Fruit fly (Drosophila melanogaster) whole organism, embryonic: ENCODE data around the gene Or94a.

ENCODE experiments used
- BEAF-32 ChIP-seq: fragments of 200-800 bp; sonication (Bioruptor generic); optimal IDR thresholded peaks from 3 replicates; lab custom pipeline; 2017; ENCODE audit warnings: missing biosample characterization, missing genetic modification characterization, mild to moderate bottlenecking, moderate library complexity, missing genetic modification reagents
- CG10321 ChIP-seq: fragments of 200-800 bp; sonication (Bioruptor generic); IDR thresholded peaks from 2 replicates; pipeline ENCODE4 v1.3.6; 2022; ENCODE audit warnings: missing biosample characterization, missing genetic modification characterization
- CG10366 ChIP-seq: fragments of 200-800 bp; sonication (Bioruptor generic); IDR thresholded peaks from 2 replicates; pipeline ENCODE4 v1.3.6; 2022; ENCODE audit warnings: missing biosample characterization, missing genetic modification characterization
- CG12104 ChIP-seq: fragments of 200-800 bp; sonication (Bioruptor generic); optimal IDR thresholded peaks from 3 replicates; lab custom pipeline; 2016; ENCODE audit warnings: missing biosample characterization, missing genetic modification characterization
- CG12769 ChIP-seq: fragments of 200-800 bp; sonication (Bioruptor generic); optimal IDR thresholded peaks from 2 replicates; lab custom pipeline; 2019; ENCODE audit warnings: missing biosample characterization, mild to moderate bottlenecking, missing genetic modification characterization, moderate library complexity
- CG17385 ChIP-seq: fragments of 200-800 bp; sonication (Bioruptor generic); optimal IDR thresholded peaks from 3 replicates; lab custom pipeline; 2018; ENCODE audit warnings: missing biosample characterization, mild to moderate bottlenecking, missing genetic modification characterization
- CG4282 ChIP-seq: fragments of 200-800 bp; sonication (Bioruptor generic); optimal IDR thresholded peaks from 2 replicates; lab custom pipeline; 2016; ENCODE audit warnings: missing biosample characterization, missing genetic modification characterization
- CG5180 ChIP-seq: fragments of 200-800 bp; sonication (Bioruptor generic); optimal IDR thresholded peaks from 3 replicates; lab custom pipeline; 2017; ENCODE audit warnings: missing biosample characterization, missing genetic modification characterization, mild to moderate bottlenecking, moderate library complexity, missing genetic modification reagents
- CG5953 ChIP-seq: fragments of 200-800 bp; sonication (Bioruptor generic); IDR thresholded peaks from 2 replicates; pipeline ENCODE4 v1.3.6; 2022; ENCODE audit warnings: missing biosample characterization, missing genetic modification characterization
- CG6272 ChIP-seq: fragments of 200-800 bp; sonication (Bioruptor generic); IDR thresholded peaks from 2 replicates; pipeline ENCODE4 v1.3.6; 2022; ENCODE audit warnings: missing biosample characterization, missing genetic modification characterization
- CG7357 ChIP-seq: fragments of 200-800 bp; sonication (Bioruptor generic); IDR thresholded peaks from 3 replicates; pipeline ENCODE4 v1.3.6; 2022; ENCODE audit warnings: missing biosample characterization, missing genetic modification characterization
- CG7963 ChIP-seq: fragments of 200-800 bp; sonication (Bioruptor generic); IDR thresholded peaks from 3 replicates; pipeline ENCODE4 v1.3.6; 2022; ENCODE audit warnings: missing biosample characterization, missing genetic modification characterization; ENCODE audit not compliant: partially characterized antibody
- D ChIP-seq, 2 experiments: fragments of 200-800 bp in 1 of 2; fragments of >200 bp in 1 of 2; sonication (Bioruptor generic) in 1 of 2; optimal IDR thresholded peaks; 2 replicates in 1 of 2; 3 replicates in 1 of 2; lab custom pipeline; 2017; ENCODE audit warnings: mild to moderate bottlenecking in 1 of 2, missing biosample characterization in 1 of 2, missing genetic modification characterization in 1 of 2, missing genetic modification reagents in 1 of 2
- Dip2 ChIP-seq: fragments of 200-800 bp; sonication (Bioruptor generic); IDR thresholded peaks from 2 replicates; pipeline ENCODE4 v1.3.6; 2022; ENCODE audit warnings: missing biosample characterization, missing genetic modification characterization
- Eip74EF ChIP-seq, 2 experiments: fragments of 200-800 bp in 1 of 2; fragments of >200 bp in 1 of 2; sonication (Bioruptor generic) in 1 of 2; optimal IDR thresholded peaks; 2 replicates each; lab custom pipeline; 2017 to 2019; ENCODE audit warnings: missing biosample characterization in 2 of 2, missing genetic modification characterization in 2 of 2, mild to moderate bottlenecking in 1 of 2, moderate library complexity in 1 of 2
- Ets97D ChIP-seq: fragments of 200-800 bp; sonication (Bioruptor generic); optimal IDR thresholded peaks from 3 replicates; lab custom pipeline; 2016; ENCODE audit warnings: missing biosample characterization, missing genetic modification characterization
- H2.0 ChIP-seq: fragments of 200-800 bp; sonication (Bioruptor generic); IDR thresholded peaks from 2 replicates; pipeline ENCODE4 v1.3.6; 2022; ENCODE audit warnings: missing biosample characterization, missing genetic modification characterization
- Hr78 ChIP-seq, 2 experiments: fragments of 200-800 bp in 1 of 2; fragments of >200 bp in 1 of 2; sonication (Bioruptor generic) in 1 of 2; optimal IDR thresholded peaks; 2 replicates each; lab custom pipeline; 2017 to 2019; ENCODE audit warnings: missing biosample characterization in 2 of 2, missing genetic modification characterization in 2 of 2, mild to moderate bottlenecking in 1 of 2, moderate library complexity in 1 of 2
- Lhr ChIP-seq: fragments of 200-800 bp; sonication (Bioruptor generic); optimal IDR thresholded peaks from 3 replicates; lab custom pipeline; 2017; ENCODE audit warnings: mild to moderate bottlenecking, missing biosample characterization, missing genetic modification reagents, missing genetic modification characterization
- Med ChIP-seq: fragments of 200-800 bp; sonication (Bioruptor generic); peaks from one replicate; lab custom pipeline; 2016; ENCODE audit warnings: missing biosample characterization, missing genetic modification characterization, mild to moderate bottlenecking, inconsistent platforms, moderate library complexity
- Myb ChIP-seq: fragments of 200-800 bp; sonication (Bioruptor generic); optimal IDR thresholded peaks from 2 replicates; lab custom pipeline; 2016; ENCODE audit warnings: missing biosample characterization, missing genetic modification characterization
- Opbp ChIP-seq: fragments of 200-800 bp; sonication (Bioruptor generic); IDR thresholded peaks from 3 replicates; pipeline ENCODE4 v1.3.6; 2022; ENCODE audit warnings: missing biosample characterization, missing genetic modification characterization; ENCODE audit not compliant: partially characterized antibody
- Pdp1 ChIP-seq, 2 experiments: fragments of 200-800 bp; sonication (Bioruptor generic); optimal IDR thresholded peaks; 3 replicates each; lab custom pipeline; 2016; ENCODE audit warnings: missing biosample characterization in 2 of 2, missing genetic modification characterization in 2 of 2, mild to moderate bottlenecking in 1 of 2, moderate library complexity in 1 of 2
- Rfx ChIP-seq: fragments of 200-800 bp; sonication (Bioruptor generic); IDR thresholded peaks from 2 replicates; pipeline ENCODE4 v1.3.6; 2022; ENCODE audit warnings: missing biosample characterization, missing genetic modification characterization
- Side ChIP-seq: fragments of 200-800 bp; sonication (Bioruptor generic); optimal IDR thresholded peaks from 2 replicates; lab custom pipeline; 2016; ENCODE audit warnings: missing biosample characterization, missing genetic modification characterization
- az2 ChIP-seq: fragments of 200-800 bp; sonication (Bioruptor generic); optimal IDR thresholded peaks from 3 replicates; lab custom pipeline; 2016; ENCODE audit warnings: missing biosample characterization, missing genetic modification characterization
- bowl ChIP-seq: fragments of 200-800 bp; sonication (Bioruptor generic); IDR thresholded peaks from 2 replicates; pipeline ENCODE4 v1.3.6; 2022; ENCODE audit warnings: missing biosample characterization, missing genetic modification characterization
- caup ChIP-seq: fragments of 200-800 bp; sonication (Bioruptor generic); optimal IDR thresholded peaks from 3 replicates; lab custom pipeline; 2017; ENCODE audit warnings: missing biosample characterization, mild to moderate bottlenecking, missing genetic modification characterization, moderate library complexity; ENCODE audit not compliant: severe bottlenecking
- ci ChIP-seq: fragments of 200-800 bp; sonication (Bioruptor generic); IDR thresholded peaks from 3 replicates; pipeline ENCODE4 v1.3.6; 2022; ENCODE audit warnings: missing biosample characterization, missing genetic modification characterization
- disco-r ChIP-seq: fragments of 200-800 bp; sonication (Bioruptor generic); optimal IDR thresholded peaks from 2 replicates; lab custom pipeline; 2016; ENCODE audit warnings: missing biosample characterization, missing genetic modification characterization
- en ChIP-seq: fragments of 200-800 bp; sonication (Bioruptor generic); optimal IDR thresholded peaks from 2 replicates; lab custom pipeline; 2016; ENCODE audit warnings: missing biosample characterization, missing genetic modification characterization
- gce ChIP-seq: fragments of 200-800 bp; sonication (Bioruptor generic); IDR thresholded peaks from 3 replicates; pipeline ENCODE4 v1.3.6; 2022; ENCODE audit warnings: missing biosample characterization, missing genetic modification characterization
- gcm ChIP-seq: fragments of 200-800 bp; sonication (Bioruptor generic); optimal IDR thresholded peaks from 2 replicates; lab custom pipeline; 2019; ENCODE audit warnings: missing biosample characterization, mild to moderate bottlenecking, missing genetic modification characterization, moderate library complexity
- grau ChIP-seq: fragments of 200-800 bp; optimal IDR thresholded peaks from 3 replicates; lab custom pipeline; 2019; ENCODE audit warnings: missing biosample characterization, mild to moderate bottlenecking, missing genetic modification characterization, moderate library complexity
- insv ChIP-seq, 2 experiments: fragments of 200-800 bp; sonication (Bioruptor generic); optimal IDR thresholded peaks; 3 replicates each; lab custom pipeline; 2016 to 2018; ENCODE audit warnings: missing biosample characterization in 2 of 2, missing genetic modification characterization in 2 of 2
- klu ChIP-seq: fragments of 200-800 bp; sonication (Bioruptor generic); IDR thresholded peaks from 2 replicates; pipeline ENCODE4 v1.3.6; 2022; ENCODE audit warnings: missing biosample characterization, missing genetic modification characterization
- knrl ChIP-seq: fragments of 200-800 bp; sonication (Bioruptor generic); IDR thresholded peaks from 3 replicates; pipeline ENCODE4 v1.3.6; 2022; ENCODE audit warnings: missing biosample characterization, missing genetic modification characterization; ENCODE audit not compliant: partially characterized antibody
- lilli ChIP-seq: fragments of 200-800 bp; sonication (Bioruptor generic); optimal IDR thresholded peaks from 3 replicates; lab custom pipeline; 2016; ENCODE audit warnings: missing biosample characterization, missing genetic modification characterization
- lola ChIP-seq, 3 experiments: fragments of >200 bp in 2 of 3; fragments of 200-800 bp in 1 of 3; sonication (Bioruptor generic) in 1 of 3; optimal IDR thresholded peaks; 2 replicates each; lab custom pipeline; 2017 to 2019; ENCODE audit warnings: missing biosample characterization in 3 of 3, missing genetic modification characterization in 3 of 3, mild to moderate bottlenecking in 1 of 3, moderate library complexity in 1 of 3
- luna ChIP-seq: fragments of 200-800 bp; sonication (Bioruptor generic); optimal IDR thresholded peaks from 2 replicates; lab custom pipeline; 2016; ENCODE audit warnings: missing biosample characterization, missing genetic modification characterization
- otp ChIP-seq: fragments of 200-800 bp; sonication (Bioruptor generic); IDR thresholded peaks from 3 replicates; pipeline ENCODE4, ENCODE4 v1.3.6; 2022; ENCODE audit warnings: missing biosample characterization, missing genetic modification characterization
- pan ChIP-seq, 4 experiments: fragments of >200 bp in 3 of 4; fragments of 200-800 bp in 1 of 4; sonication (Bioruptor generic) in 1 of 4; optimal IDR thresholded peaks in 3 of 4; IDR thresholded peaks in 1 of 4; 2 replicates each; pipeline versions ENCODE4 v1.3.6 to Lab custom; 2017 to 2022; ENCODE audit warnings: missing biosample characterization in 2 of 4, missing genetic modification characterization in 2 of 4, mixed read lengths in 1 of 4
- sob ChIP-seq: fragments of 200-800 bp; sonication (Bioruptor generic); IDR thresholded peaks from 2 replicates; pipeline ENCODE4 v1.3.6; 2022; ENCODE audit warnings: missing biosample characterization, missing genetic modification characterization
- sr ChIP-seq: fragments of 200-800 bp; sonication (Bioruptor generic); IDR thresholded peaks from 3 replicates; pipeline ENCODE4 v1.3.6; 2022; ENCODE audit warnings: missing biosample characterization, missing genetic modification characterization
- toy ChIP-seq: fragments of 200-800 bp; sonication (Bioruptor generic); IDR thresholded peaks from 2 replicates; pipeline ENCODE4 v1.3.6; 2022; ENCODE audit warnings: missing biosample characterization, missing genetic modification characterization
- ttk ChIP-seq: fragments of 200-800 bp; sonication (Bioruptor generic); IDR thresholded peaks from 2 replicates; pipeline ENCODE4 v2.1.2; 2022; ENCODE audit warnings: missing biosample characterization, missing genetic modification characterization
- vvl ChIP-seq: fragments of 200-800 bp; sonication (Bioruptor generic); IDR thresholded peaks from 2 replicates; pipeline ENCODE4 v1.3.6; 2022; ENCODE audit warnings: missing biosample characterization, missing genetic modification characterization
- zen ChIP-seq: fragments of 200-800 bp; sonication (Bioruptor generic); optimal IDR thresholded peaks from 3 replicates; lab custom pipeline; 2018; ENCODE audit warnings: missing biosample characterization, mild to moderate bottlenecking, missing genetic modification characterization, moderate library complexity

The Or94a gene

DNA sequence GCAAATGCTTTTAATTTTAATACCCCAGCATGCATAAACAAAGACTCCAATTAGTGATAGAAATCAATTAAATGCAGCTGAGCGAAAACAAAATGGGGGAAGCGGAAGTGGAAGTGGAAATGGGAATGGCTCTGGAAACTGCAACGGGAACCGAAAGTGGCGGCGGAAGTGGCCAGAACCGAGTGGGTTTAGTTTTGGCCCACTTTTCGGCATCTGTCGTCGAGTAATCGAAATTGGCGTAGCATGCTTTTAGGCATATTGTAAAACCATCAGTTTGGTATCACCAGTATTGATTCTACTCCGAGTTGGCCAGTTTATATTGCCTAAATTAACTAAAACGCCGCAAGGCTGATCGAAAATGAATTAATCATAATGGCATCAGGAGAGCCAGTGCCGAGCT lies 17.1 kb downstream of the Or94a start (continued):
- TF ChIP-seq caup (GFP tag; lab: Kevin White, UChicago): peak; percentile 2
- no peak for TF ChIP-seq CG12104 (GFP tag; lab: Kevin White, UChicago)
- TF ChIP-seq lilli: no peak
- TF ChIP-seq Dip2 (GFP tag; lab: Robert Waterston, UW): no peak
- no peak for TF ChIP-seq Myb
- no peak for TF ChIP-seq D (optimal IDR thresholded peaks at IDR 0.05; lab: Kevin White, UChicago)
- TF ChIP-seq D (GFP tag; optimal IDR thresholded peaks at IDR 0.05; lab: Kevin White, UChicago): no peak
- TF ChIP-seq CG17385 (GFP tag; lab: Kevin White, UChicago): no peak
- TF ChIP-seq zen (tag; lab: Kevin White, UChicago): no peak
- TF ChIP-seq Lhr (GFP tag; lab: Kevin White, UChicago): no peak
- no peak for TF ChIP-seq knrl
- 0 out of 2 replicates have a peak, but pooled peaks have one; percentile 5 for TF ChIP-seq CG5953
- TF ChIP-seq CG7963 (GFP tag; lab: Robert Waterston, UW): no peak
- no peak; the same call in 2 of the 3 replicates for TF ChIP-seq Opbp (GFP tag; lab: Robert Waterston, UW)
- TF ChIP-seq CG4282 (GFP tag; lab: Kevin White, UChicago): no peak
- TF ChIP-seq Side (GFP tag; lab: Kevin White, UChicago): no peak
- no peak for TF ChIP-seq CG5180
- peak; percentile 10; the same call in 1 of the 2 replicates for TF ChIP-seq vvl (GFP tag; lab: Robert Waterston, UW)
- no peak for TF ChIP-seq Pdp1 (GFP tag; optimal IDR thresholded peaks at IDR 0.05; lab: Kevin White, UChicago)
- no peak for TF ChIP-seq grau
- peak; percentile 27; the same call in 1 of the 2 replicates for TF ChIP-seq H2.0 (GFP tag; lab: Robert Waterston, UW)
- TF ChIP-seq Rfx (GFP tag; lab: Robert Waterston, UW): 0 out of 2 replicates have a peak, but pooled peaks have one; percentile 12
- no peak for TF ChIP-seq gcm (GFP tag; lab: Kevin White, UChicago)
- no peak for TF ChIP-seq CG6272 (GFP tag; lab: Robert Waterston, UW)
- TF ChIP-seq Hr78 (GFP tag; optimal IDR thresholded peaks at IDR 0.05; lab: Kevin White, UChicago): no peak
- TF ChIP-seq Eip74EF (GFP tag; optimal IDR thresholded peaks at IDR 0.05; lab: Kevin White, UChicago): no peak
- TF ChIP-seq ci (GFP tag; lab: Robert Waterston, UW): peak; percentile 74; the same call in 2 of the 3 replicates
- peak; percentile 59 for TF ChIP-seq Med (GFP tag; lab: Kevin White, UChicago)
- no peak for TF ChIP-seq toy (GFP tag; lab: Robert Waterston, UW)
- TF ChIP-seq otp (GFP tag; lab: Robert Waterston, UW): 0 out of 3 replicates have a peak, but pooled peaks have one; percentile 9
- TF ChIP-seq insv (GFP tag; optimal IDR thresholded peaks at IDR 0.05; lab: Kevin White, UChicago): no peak
- no peak for TF ChIP-seq sob (GFP tag; lab: Robert Waterston, UW)
- TF ChIP-seq lola (GFP tag; optimal IDR thresholded peaks at IDR 0.05; lab: Kevin White, UChicago): no peak
- TF ChIP-seq Ets97D (GFP tag; lab: Kevin White, UChicago): peak; percentile 69
- TF ChIP-seq disco-r (GFP tag; lab: Kevin White, UChicago): no peak
- TF ChIP-seq CG7357 (GFP tag; lab: Robert Waterston, UW): no peak
- TF ChIP-seq bowl (GFP tag; lab: Robert Waterston, UW): no peak
- no peak for TF ChIP-seq az2 (GFP tag; lab: Kevin White, UChicago)
- peak; percentile 11 for TF ChIP-seq CG12769 (tag; lab: Kevin White, UChicago)
- peak; percentile 21; the same call in 1 of the 2 replicates for TF ChIP-seq CG10366 (GFP tag; lab: Robert Waterston, UW)
- TF ChIP-seq en (GFP tag; lab: Kevin White, UChicago): no peak
- no peak for TF ChIP-seq pan (optimal IDR thresholded peaks at IDR 0.05; lab: Kevin White, UChicago)
- TF ChIP-seq pan (GFP tag; optimal IDR thresholded peaks at IDR 0.05 in 1 of 2, IDR thresholded peaks at IDR 0.05 in 1 of 2): no peak
- no peak for TF ChIP-seq klu (GFP tag; lab: Robert Waterston, UW)
- TF ChIP-seq sr (GFP tag; lab: Robert Waterston, UW): 0 out of 3 replicates have a peak, but pooled peaks have one; percentile 29
- peak; percentile 45 for TF ChIP-seq ttk
- TF ChIP-seq gce (GFP tag; lab: Robert Waterston, UW): no peak
- TF ChIP-seq BEAF-32 (GFP tag; lab: Kevin White, UChicago): no peak
- 0 out of 2 replicates have a peak, but pooled peaks have one; percentile 18 for TF ChIP-seq CG10321 (GFP tag; lab: Robert Waterston, UW)
- no peak for TF ChIP-seq luna (GFP tag; lab: Kevin White, UChicago)
